Worm (Caenorhabditis elegans) whole organism, L4 larva: ENCODE results near the gene sru-45.

ENCODE experiments used
- D1046.2 ChIP-seq: fragments of 200-800 bp; sonication (Bioruptor generic); IDR thresholded peaks from 2 replicates; pipeline ENCODE4 v1.3.6; 2022; ENCODE audit warnings: missing genetic modification characterization, missing compliant biosample characterization
- F10B5.3 ChIP-seq: sonication (generic microtip); optimal IDR thresholded peaks from 2 replicates; lab custom pipeline; 2016; ENCODE audit warnings: mild to moderate bottlenecking, missing genetic modification characterization, missing compliant biosample characterization
- F37D6.2 ChIP-seq: sonication (generic microtip); optimal IDR thresholded peaks from 2 replicates; lab custom pipeline; 2016; ENCODE audit warnings: mild to moderate bottlenecking, missing genetic modification characterization, missing compliant biosample characterization
- F44E2.7 ChIP-seq: fragments of 200-800 bp; sonication (Bioruptor generic); IDR thresholded peaks from 2 replicates; pipeline ENCODE4 v2.1.2; 2022; ENCODE audit warnings: missing genetic modification characterization, missing compliant biosample characterization
- F49E8.2 ChIP-seq: sonication (generic microtip); optimal IDR thresholded peaks from 2 replicates; lab custom pipeline; 2016; ENCODE audit warnings: missing compliant biosample characterization, mild to moderate bottlenecking, missing genetic modification characterization, borderline replicate concordance
- T20F7.1 ChIP-seq: fragments of 200-800 bp; sonication (Bioruptor generic); optimal IDR thresholded peaks from 2 replicates; lab custom pipeline; 2018; ENCODE audit warnings: mild to moderate bottlenecking, missing genetic modification characterization, missing compliant biosample characterization
- ZK337.2 ChIP-seq: fragments of 200-800 bp; sonication (Bioruptor generic); IDR thresholded peaks from 2 replicates; pipeline ENCODE4 v1.3.6; 2022; ENCODE audit warnings: missing genetic modification reagents, missing genetic modification characterization, missing compliant biosample characterization
- ZK546.5 ChIP-seq, 2 experiments: sonication (generic microtip); optimal IDR thresholded peaks; 2 replicates each; lab custom pipeline; 2017; ENCODE audit warnings: missing biosample characterization in 2 of 2, missing genetic modification characterization in 2 of 2
- ceh-20 ChIP-seq: fragments of 200-800 bp; sonication (Bioruptor generic); IDR thresholded peaks from 2 replicates; pipeline ENCODE4 v1.3.6; 2022; ENCODE audit warnings: missing genetic modification reagents, missing genetic modification characterization, missing compliant biosample characterization
- ceh-28 ChIP-seq: fragments of 150-350 bp; optimal IDR thresholded peaks from 2 replicates; lab custom pipeline; 2014; ENCODE audit warnings: missing biosample characterization, missing genetic modification reagents, missing genetic modification characterization
- ceh-32 ChIP-seq: sonication (generic microtip); optimal IDR thresholded peaks from 2 replicates; lab custom pipeline; 2016; ENCODE audit warnings: mild to moderate bottlenecking, missing genetic modification characterization, missing compliant biosample characterization; ENCODE audit not compliant: poor library complexity
- ceh-82 ChIP-seq: sonication (generic microtip); optimal IDR thresholded peaks from 2 replicates; lab custom pipeline; 2017; ENCODE audit warnings: missing biosample characterization, missing genetic modification characterization
- ces-1 ChIP-seq: fragments of 150-350 bp; sonication (generic microtip); optimal IDR thresholded peaks from 4 replicates; lab custom pipeline; 2014; ENCODE audit warnings: missing biosample characterization, missing genetic modification reagents, missing genetic modification characterization
- cey-2 ChIP-seq: sonication (generic microtip); optimal IDR thresholded peaks from 3 replicates; lab custom pipeline; 2017; ENCODE audit warnings: missing genetic modification characterization, mild to moderate bottlenecking, missing compliant biosample characterization, antibody characterized with exemption, borderline replicate concordance; ENCODE audit not compliant: insufficient read depth
- daf-16 ChIP-seq, 3 experiments: sonication (generic microtip); optimal IDR thresholded peaks; 2 replicates each; lab custom pipeline; 2016 to 2017; ENCODE audit warnings: missing genetic modification characterization in 3 of 3, missing genetic modification reagents in 3 of 3, mild to moderate bottlenecking in 2 of 3, missing compliant biosample characterization in 2 of 3, missing biosample characterization in 1 of 3, moderate library complexity in 1 of 3
- daf-8 ChIP-seq: fragments of 200-800 bp; sonication (Bioruptor generic); IDR thresholded peaks from 2 replicates; pipeline ENCODE4 v1.3.6; 2022; ENCODE audit warnings: missing genetic modification characterization, missing compliant biosample characterization
- dmd-9 ChIP-seq: fragments of 200-800 bp; sonication (Bioruptor generic); IDR thresholded peaks from 2 replicates; pipeline ENCODE4 v1.3.6; 2022; ENCODE audit warnings: missing genetic modification reagents, missing genetic modification characterization, missing compliant biosample characterization
- egl-43 ChIP-seq: fragments of 200-800 bp; sonication (Bioruptor generic); IDR thresholded peaks from 2 replicates; pipeline ENCODE4 v1.3.6; 2022; ENCODE audit warnings: missing genetic modification reagents, missing genetic modification characterization, missing compliant biosample characterization
- fkh-10 ChIP-seq: fragments of 150-350 bp; optimal IDR thresholded peaks from 2 replicates; lab custom pipeline; 2014; ENCODE audit warnings: missing biosample characterization, missing genetic modification reagents, missing genetic modification characterization
- hlh-11 ChIP-seq: fragments of 200-800 bp; sonication (Bioruptor generic); optimal IDR thresholded peaks from 2 replicates; lab custom pipeline; 2018; ENCODE audit warnings: mild to moderate bottlenecking, missing genetic modification characterization, missing compliant biosample characterization
- lim-7 ChIP-seq: fragments of 200-800 bp; sonication (Bioruptor generic); IDR thresholded peaks from 2 replicates; pipeline ENCODE4 v1.3.6; 2022; ENCODE audit warnings: missing genetic modification characterization, missing compliant biosample characterization
- lin-1 ChIP-seq: fragments of 200-800 bp; sonication (Bioruptor generic); IDR thresholded peaks from 2 replicates; pipeline ENCODE4 v1.3.6; 2022; ENCODE audit warnings: missing genetic modification reagents, missing genetic modification characterization, missing compliant biosample characterization
- lsy-2 ChIP-seq, 2 experiments: fragments of 150-350 bp in 1 of 2; sonication (generic microtip) in 1 of 2; optimal IDR thresholded peaks; 2 replicates each; lab custom pipeline; 2014 to 2017; ENCODE audit warnings: missing biosample characterization in 2 of 2, missing genetic modification characterization in 2 of 2
- madf-9 ChIP-seq: fragments of 200-800 bp; sonication (Bioruptor generic); conservative IDR thresholded peaks from 2 replicates; pipeline ENCODE4 v1.3.6; 2022; ENCODE audit warnings: missing genetic modification reagents, missing genetic modification characterization, missing compliant biosample characterization
- mdl-1 ChIP-seq, 2 experiments: fragments of 150-350 bp in 1 of 2; sonication (generic microtip) in 1 of 2; optimal IDR thresholded peaks; 2 replicates each; lab custom pipeline; 2014 to 2017; ENCODE audit warnings: missing biosample characterization in 2 of 2, missing genetic modification characterization in 2 of 2
- mes-2 ChIP-seq: sonication (generic microtip); optimal IDR thresholded peaks from 2 replicates; lab custom pipeline; 2016; ENCODE audit warnings: missing genotype, mild to moderate bottlenecking, missing genetic modification characterization, missing compliant biosample characterization; ENCODE audit not compliant: poor library complexity, severe bottlenecking
- mxl-2 ChIP-seq: fragments of 200-800 bp; sonication (Bioruptor generic); conservative IDR thresholded peaks from 2 replicates; pipeline ENCODE4 v1.3.6; 2022; ENCODE audit warnings: missing genetic modification reagents, missing genetic modification characterization, missing compliant biosample characterization
- nhr-102 ChIP-seq: sonication (generic microtip); optimal IDR thresholded peaks from 2 replicates; lab custom pipeline; 2016; ENCODE audit warnings: mild to moderate bottlenecking, missing genetic modification characterization, moderate library complexity, missing compliant biosample characterization
- nhr-11 ChIP-seq: fragments of 150-350 bp; optimal IDR thresholded peaks from 2 replicates; lab custom pipeline; 2014; ENCODE audit warnings: missing biosample characterization, missing genetic modification characterization
- nhr-25 ChIP-seq: sonication (generic microtip); optimal IDR thresholded peaks from 2 replicates; lab custom pipeline; 2017; ENCODE audit warnings: missing genetic modification characterization, mild to moderate bottlenecking, missing compliant biosample characterization, antibody characterized with exemption, moderate library complexity, borderline replicate concordance; ENCODE audit not compliant: insufficient read depth
- nhr-42 ChIP-seq: fragments of 200-800 bp; sonication (Bioruptor generic); IDR thresholded peaks from 2 replicates; pipeline ENCODE4 v1.3.6; 2022; ENCODE audit warnings: missing genetic modification characterization, missing compliant biosample characterization
- nhr-48 ChIP-seq: sonication (generic microtip); optimal IDR thresholded peaks from 2 replicates; lab custom pipeline; 2016; ENCODE audit warnings: mild to moderate bottlenecking, missing genetic modification characterization, missing compliant biosample characterization
- nhr-76 ChIP-seq: fragments of 150-350 bp; optimal IDR thresholded peaks from 2 replicates; lab custom pipeline; 2014; ENCODE audit warnings: missing biosample characterization, missing genetic modification characterization
- nhr-77 ChIP-seq: fragments of 150-350 bp; optimal IDR thresholded peaks from 2 replicates; lab custom pipeline; 2014; ENCODE audit warnings: missing biosample characterization, missing genetic modification characterization
- pqm-1 ChIP-seq: sonication (generic microtip); optimal IDR thresholded peaks from 2 replicates; lab custom pipeline; 2017; ENCODE audit warnings: missing biosample characterization, missing genetic modification characterization
- snpc-1.2 ChIP-seq: fragments of 200-800 bp; sonication (Bioruptor generic); IDR thresholded peaks from 2 replicates; pipeline ENCODE4 v1.3.6; 2022; ENCODE audit warnings: missing genetic modification reagents, missing genetic modification characterization, missing compliant biosample characterization
- spr-3 ChIP-seq: fragments of 200-800 bp; sonication (Bioruptor generic); optimal IDR thresholded peaks from 2 replicates; lab custom pipeline; 2018; ENCODE audit warnings: mild to moderate bottlenecking, missing genetic modification characterization, missing compliant biosample characterization
- tag-97 ChIP-seq: fragments of 200-800 bp; sonication (Bioruptor generic); IDR thresholded peaks from 2 replicates; pipeline ENCODE4 v1.3.6; 2022; ENCODE audit warnings: missing genetic modification characterization, missing compliant biosample characterization
- tra-1 ChIP-seq: fragments of 200-800 bp; sonication (Bioruptor generic); IDR thresholded peaks from 2 replicates; pipeline ENCODE4 v1.3.6; 2022; ENCODE audit warnings: missing genetic modification reagents, missing genetic modification characterization, missing compliant biosample characterization
- unc-130 ChIP-seq: sonication (generic microtip); optimal IDR thresholded peaks from 2 replicates; lab custom pipeline; 2016; ENCODE audit warnings: missing genetic modification reagents, missing genetic modification characterization, missing compliant biosample characterization
- unc-62 ChIP-seq, 3 experiments: fragments of 150-350 bp in 1 of 3; sonication (generic microtip); optimal IDR thresholded peaks in 2 of 3; peaks in 1 of 3; 1 replicate in 1 of 3; 2 replicates in 2 of 3; lab custom pipeline; 2014 to 2017; ENCODE audit warnings: missing biosample characterization in 3 of 3, missing genetic modification characterization in 3 of 3, missing genetic modification reagents in 3 of 3, missing genotype in 1 of 3
- vab-7 ChIP-seq: fragments of 200-800 bp; sonication (Bioruptor generic); IDR thresholded peaks from 2 replicates; pipeline ENCODE4 v1.3.6; 2022; ENCODE audit warnings: missing genetic modification reagents, missing genetic modification characterization, missing compliant biosample characterization
- ztf-11 ChIP-seq: fragments of 150-350 bp; optimal IDR thresholded peaks from 2 replicates; lab custom pipeline; 2014; ENCODE audit warnings: missing biosample characterization, missing genetic modification characterization

The sru-45 gene

ce11 chrV:16565639-16566038 lies at the start of gene sru-45:
Gene sru-45 (plus strand): TSS chrV:16565939.
- TF ChIP-seq nhr-102 (tag; lab: Kevin White, UChicago) (no peak), dmd-9 (no peak), D1046.2 (no peak), nhr-48 (tag; lab: Kevin White, UChicago) (no peak), F37D6.2 (tag; lab: Kevin White, UChicago) (no peak), ceh-82 (no peak), tra-1 (GFP tag; lab: Robert Waterston, UW) (no peak), pqm-1 (tag; lab: Kevin White, UChicago) (no peak), nhr-77 (tag; lab: Kevin White, UChicago) (no peak), F44E2.7 (GFP tag; lab: Robert Waterston, UW) (no peak), cey-2 (no peak), hlh-11 (tag; lab: Kevin White, UChicago) (no peak), nhr-42 (GFP tag; lab: Robert Waterston, UW) (no peak), ceh-32 (tag; lab: Kevin White, UChicago) (no peak), ceh-28 (tag; lab: Kevin White, UChicago) (no peak), daf-16 (GFP tag; optimal IDR thresholded peaks at IDR 0.05; lab: Kevin White, UChicago) (no peak), daf-16 (tag; optimal IDR thresholded peaks at IDR 0.05; lab: Kevin White, UChicago) (no peak)

- TF ChIP-seq mdl-1 (tag; optimal IDR thresholded peaks at IDR 0.05; lab: Kevin White, UChicago) (no peak), lin-1 (no peak), fkh-10 (GFP tag; lab: Kevin White, UChicago) (no peak), F10B5.3 (tag; lab: Kevin White, UChicago) (no peak), vab-7 (GFP tag; lab: Robert Waterston, UW) (no peak), nhr-102 (tag; lab: Kevin White, UChicago) (no peak), nhr-76 (tag; lab: Kevin White, UChicago) (no peak), egl-43 (GFP tag; lab: Robert Waterston, UW) (no peak), mxl-2 (no peak)
Observed at ce11 chrV:16517619-16518018, 48.1 kb upstream of the sru-45 start, which contains the start of gene F36D3.4. Gene F36D3.4 (minus strand): TSS chrV:16517719.

- no peak for TF ChIP-seq nhr-25 (tag; lab: Kevin White, UChicago)
Observed at ce11 chrV:16522242-16522641, 43.5 kb upstream of the sru-45 start, which contains the start of gene srw-34. Gene srw-34 (minus strand): TSS chrV:16522342.

- TF ChIP-seq ZK337.2 (GFP tag; lab: Robert Waterston, UW) (0 out of 2 replicates have a peak, but pooled peaks have one; percentile 8), lsy-2 (tag; optimal IDR thresholded peaks at IDR 0.05; lab: Kevin White, UChicago) (no peak), T20F7.1 (no peak), tag-97 (no peak)
Observed at ce11 chrV:16526858-16527257, 38.9 kb upstream of the sru-45 start, which contains the start of gene F36D3.8. Gene F36D3.8 (plus strand): TSS chrV:16527158.

ce11 chrV:16527796-16528195 lies 37.9 kb upstream of the sru-45 start, which contains the start of gene F36D3.16:
Gene F36D3.16 (plus strand): TSS chrV:16528096.
- TF ChIP-seq nhr-102 (tag; lab: Kevin White, UChicago) (no peak), lim-7 (GFP tag; lab: Robert Waterston, UW) (no peak), unc-62 (GFP tag; optimal IDR thresholded peaks at IDR 0.05 in 1 of 2; lab: Kevin White, UChicago) (no peak), unc-62 (tag; optimal IDR thresholded peaks at IDR 0.05; lab: Kevin White, UChicago) (no peak), F49E8.2 (tag; lab: Kevin White, UChicago) (no peak), spr-3 (no peak), snpc-1.2 (GFP tag; lab: Robert Waterston, UW) (no peak), nhr-11 (tag; lab: Kevin White, UChicago) (no peak), mes-2 (no peak), daf-8 (no peak), ztf-11 (no peak), ZK546.5 (tag; optimal IDR thresholded peaks at IDR 0.05; lab: Kevin White, UChicago) (no peak), ces-1 (GFP tag; lab: Kevin White, UChicago) (no peak), ceh-20 (no peak), T20F7.1 (no peak), unc-130 (GFP tag; lab: Kevin White, UChicago) (no peak), daf-16 (GFP tag; optimal IDR thresholded peaks at IDR 0.05; lab: Kevin White, UChicago) (no peak), daf-16 (tag; optimal IDR thresholded peaks at IDR 0.05; lab: Kevin White, UChicago) (no peak), madf-9 (GFP tag; lab: Robert Waterston, UW) (no peak)
